Fruit fly (Drosophila melanogaster) S2 (cell line): ENCODE data around the gene CG7512.
A peak's percentile ranks its signal among the peaks of the same experiment; 100 is the strongest.

Experiments used
- CG8478 ChIP-seq: fragments of >200 bp; optimal IDR thresholded peaks from 2 replicates; lab custom pipeline; 2018
- CTCF ChIP-seq, 2 experiments: fragments of >200 bp; optimal IDR thresholded peaks; 2 replicates each; lab custom pipeline; 2018

Gene CG7512

DNA sequence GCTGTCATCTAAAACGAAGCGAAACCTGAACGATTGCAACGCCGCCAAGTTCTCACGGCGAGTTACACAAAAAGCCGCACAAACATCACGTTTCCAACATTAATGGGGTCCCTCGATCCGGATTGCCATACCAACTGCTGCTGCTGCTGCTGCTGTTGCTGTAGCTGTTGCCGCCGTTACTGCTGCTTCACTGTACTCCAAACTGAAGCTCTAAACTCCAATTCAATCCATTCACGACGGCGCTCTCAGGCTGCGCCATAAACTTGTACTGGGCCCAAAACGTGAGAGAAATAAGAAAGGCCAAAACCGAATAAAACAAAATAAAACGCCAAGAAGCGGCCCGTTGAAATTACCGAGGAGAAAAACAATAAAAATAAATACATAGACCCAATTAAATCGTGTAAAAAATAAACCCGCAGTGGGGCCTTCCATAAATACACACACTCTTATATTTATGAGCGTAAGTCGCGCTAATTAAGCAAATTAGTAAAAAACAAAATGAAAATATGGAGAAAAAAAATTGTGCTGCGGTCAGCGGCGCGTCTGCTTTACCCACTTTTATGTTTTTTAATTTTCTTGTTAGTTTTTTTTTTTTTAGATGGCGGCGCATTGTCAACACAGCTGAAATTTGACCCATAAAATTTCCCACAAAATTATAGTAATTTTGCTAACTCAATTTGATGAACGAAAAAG lies 33.9 kb downstream of the CG7512 start:
- TF ChIP-seq CTCF (optimal IDR thresholded peaks at IDR 0.05; lab: Kevin White, UChicago) = no peak
- no peak for TF ChIP-seq CG8478 (lab: Kevin White, UChicago)

DNA sequence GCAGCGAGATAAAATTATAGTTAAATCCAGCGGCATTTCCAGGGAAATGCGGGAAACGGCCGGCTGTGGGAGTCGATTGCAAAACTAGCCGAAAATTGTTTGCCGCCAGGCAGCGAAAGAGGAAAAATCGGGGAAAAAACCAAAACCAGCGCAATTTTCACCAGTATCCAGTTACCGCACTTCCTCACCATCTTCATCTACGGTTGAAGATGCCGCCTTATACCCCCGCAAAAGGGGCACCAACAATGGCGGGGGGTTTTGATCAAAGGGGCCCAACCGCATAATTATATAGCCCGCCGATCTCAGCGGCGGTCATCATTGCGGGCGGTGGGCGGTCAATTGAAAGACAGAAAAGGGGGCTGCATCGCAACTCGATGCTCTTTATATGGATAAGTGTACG lies 34.5 kb downstream of the CG7512 start:
- no peak for TF ChIP-seq CTCF (optimal IDR thresholded peaks at IDR 0.05; lab: Kevin White, UChicago)
- no peak for TF ChIP-seq CG8478 (lab: Kevin White, UChicago)

DNA sequence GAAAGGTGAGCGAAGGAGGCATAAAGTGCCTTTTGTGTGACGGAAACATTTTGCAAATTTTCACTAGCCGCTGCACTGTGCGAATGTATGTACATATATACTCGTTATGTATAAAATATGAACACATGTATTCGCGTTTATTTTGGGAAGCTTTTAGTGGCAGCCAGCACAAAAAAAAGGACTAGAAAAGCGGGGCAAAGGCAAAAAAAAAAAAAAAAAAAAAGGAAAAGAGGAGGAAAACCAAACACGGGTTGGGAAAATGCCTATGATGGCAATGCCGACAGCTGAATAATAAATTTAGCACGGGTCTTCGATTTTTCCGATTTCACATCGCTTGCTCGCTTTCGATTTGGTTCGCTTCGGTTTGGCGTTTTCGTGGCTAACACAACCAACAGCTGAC lies 35.9 kb downstream of the CG7512 start:
- no peak for TF ChIP-seq CG8478 (lab: Kevin White, UChicago)
- no peak for TF ChIP-seq CTCF (optimal IDR thresholded peaks at IDR 0.05; lab: Kevin White, UChicago)

DNA sequence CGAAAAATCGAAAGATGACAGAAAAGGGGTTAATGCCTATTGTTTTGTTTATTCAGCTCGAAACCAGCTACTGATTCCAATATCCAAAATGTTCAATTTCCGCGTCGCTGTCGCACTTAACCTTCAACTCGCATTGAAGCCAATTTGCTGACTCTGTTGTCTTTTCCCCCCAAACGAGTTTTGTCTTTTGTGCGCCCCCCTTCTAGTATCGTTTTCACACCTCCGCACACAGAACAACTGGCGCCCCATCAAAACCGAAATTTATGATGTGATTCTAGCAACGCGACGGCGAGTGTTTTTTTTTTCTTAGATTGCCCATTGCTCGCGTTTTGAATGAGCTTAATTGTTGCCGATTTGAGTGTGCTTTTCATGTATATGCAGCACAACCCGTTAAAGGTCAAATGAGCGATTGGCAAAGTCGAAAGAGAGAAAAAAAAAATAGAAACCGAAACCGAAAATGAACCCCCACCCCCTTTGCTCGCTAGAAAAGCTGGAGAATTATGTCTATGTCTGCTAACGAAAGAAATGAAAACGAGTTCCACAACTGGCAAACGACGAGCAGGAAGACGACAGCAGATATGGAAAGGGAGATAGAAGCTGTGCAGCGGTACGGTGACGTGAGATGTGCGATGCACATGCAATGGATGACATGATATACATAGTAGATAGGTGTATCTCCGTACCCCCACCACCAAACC lies 37.0 kb downstream of the CG7512 start:
- TF ChIP-seq CTCF (optimal IDR thresholded peaks at IDR 0.05; lab: Kevin White, UChicago) = no peak
- TF ChIP-seq CG8478 (lab: Kevin White, UChicago) = no peak

DNA sequence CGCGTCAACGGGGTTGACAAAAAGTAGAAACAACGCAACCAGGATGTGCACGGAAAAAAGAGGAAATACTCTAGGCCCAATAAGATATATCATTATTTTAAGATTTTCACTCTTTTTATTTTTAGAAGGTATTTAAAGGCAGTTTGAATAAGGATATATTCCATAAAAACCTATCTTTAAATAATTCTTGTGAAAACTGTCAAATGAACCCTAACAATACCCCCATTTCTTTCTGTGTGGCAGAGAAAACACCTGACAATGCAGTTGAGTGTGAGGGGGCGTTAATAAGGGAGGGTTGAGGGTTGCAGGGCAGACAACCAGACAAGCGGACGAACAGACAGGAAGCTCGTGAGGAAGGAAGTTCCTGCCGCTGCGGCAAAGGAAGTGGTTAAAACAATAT lies 38.4 kb downstream of the CG7512 start:
- TF ChIP-seq CG8478 (lab: Kevin White, UChicago) (no peak), CTCF (optimal IDR thresholded peaks at IDR 0.05; lab: Kevin White, UChicago) (no peak)

DNA sequence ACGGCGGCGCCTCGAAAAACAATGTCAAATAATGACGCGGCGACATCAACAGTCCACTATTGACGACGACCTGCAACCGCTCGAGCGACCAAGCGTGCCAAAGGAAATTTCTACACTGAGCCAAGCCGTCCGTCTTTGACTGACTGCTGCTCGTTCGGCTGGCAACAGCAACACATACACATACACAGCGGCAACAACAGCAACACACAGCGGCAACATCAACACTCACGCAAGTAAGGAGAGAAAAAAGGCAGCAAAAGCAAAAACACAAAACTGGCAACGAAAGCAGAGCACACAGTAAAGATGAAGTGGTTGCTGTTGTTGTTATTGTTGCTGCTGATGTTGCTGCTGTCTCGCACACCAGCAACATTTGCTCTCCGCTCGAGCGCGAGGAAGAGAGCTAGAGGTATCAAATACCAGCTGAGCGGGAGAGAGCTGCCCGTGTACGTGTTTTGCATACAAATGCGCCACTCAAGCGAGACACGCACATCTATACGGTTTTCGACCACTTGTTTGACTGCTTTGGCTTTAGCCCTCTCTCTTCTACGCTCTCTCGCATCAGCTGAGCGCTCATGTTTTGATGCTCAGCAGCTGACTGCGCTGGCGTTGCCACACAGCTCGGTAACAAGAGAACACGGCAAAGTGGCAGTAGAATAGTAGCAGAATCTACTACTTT lies 39.6 kb downstream of the CG7512 start:
- TF ChIP-seq CTCF (optimal IDR thresholded peaks at IDR 0.05; lab: Kevin White, UChicago) = no peak
- TF ChIP-seq CG8478 (lab: Kevin White, UChicago) = no peak

DNA sequence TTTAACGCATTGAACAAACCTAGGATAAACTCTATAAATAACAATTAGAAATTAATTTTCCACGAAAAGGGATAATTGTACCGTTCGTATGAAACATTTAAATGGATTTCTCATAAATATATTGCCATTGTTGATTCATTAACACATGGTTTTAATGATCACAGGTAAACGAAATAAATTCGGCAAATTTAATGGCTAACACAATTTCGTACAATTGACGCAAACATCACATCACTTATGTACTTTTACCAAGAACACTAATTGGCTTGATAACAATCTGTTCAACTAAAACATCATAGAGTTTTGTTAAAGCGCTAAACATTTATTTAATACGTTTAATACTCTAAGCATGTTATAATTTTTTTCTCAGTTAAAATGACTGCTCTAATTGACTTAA lies 40.2 kb downstream of the CG7512 start:
- TF ChIP-seq CTCF (optimal IDR thresholded peaks at IDR 0.05; lab: Kevin White, UChicago) (no peak), CG8478 (lab: Kevin White, UChicago) (no peak)

DNA sequence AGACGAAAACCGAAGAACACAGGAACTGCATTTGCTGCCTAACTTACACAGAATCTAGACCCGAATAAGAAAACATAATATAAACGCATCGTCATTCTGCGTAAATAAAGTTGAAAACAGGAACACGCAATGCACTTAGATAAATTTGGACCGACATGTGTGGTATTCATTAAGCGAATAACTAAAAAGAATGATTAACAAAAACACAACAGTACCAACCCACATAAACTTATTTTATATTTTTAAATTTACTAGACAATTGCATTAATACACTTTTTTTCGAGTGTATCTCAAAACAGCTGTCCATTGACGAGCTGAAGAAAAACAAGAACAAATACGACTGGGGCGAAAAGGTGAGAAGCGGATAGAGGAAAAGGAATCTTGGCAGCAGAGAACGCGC lies 40.8 kb downstream of the CG7512 start:
- TF ChIP-seq CG8478 (lab: Kevin White, UChicago) (no peak), CTCF (optimal IDR thresholded peaks at IDR 0.05; lab: Kevin White, UChicago) (no peak)

DNA sequence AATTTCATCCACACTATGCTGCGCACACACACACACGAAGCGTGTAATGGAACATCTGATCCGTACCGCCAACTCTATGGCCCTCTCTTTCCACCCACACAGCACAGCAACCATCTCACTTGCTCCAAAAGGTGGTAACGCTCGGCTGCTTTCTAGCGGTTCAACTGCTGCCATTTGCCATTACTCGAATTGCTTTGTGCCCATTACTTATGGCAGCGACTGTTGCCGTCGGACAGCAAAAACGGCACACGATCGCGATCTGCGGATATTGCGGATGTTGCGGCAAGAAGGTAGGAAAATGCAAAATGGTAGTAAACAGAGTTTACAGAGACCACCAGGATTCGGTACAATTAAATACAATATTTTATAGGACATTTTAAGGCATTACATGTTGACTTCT lies 41.3 kb downstream of the CG7512 start:
- TF ChIP-seq CTCF (optimal IDR thresholded peaks at IDR 0.05; lab: Kevin White, UChicago) (peak in 1 of 2 experiments; percentile 15), CG8478 (lab: Kevin White, UChicago) (no peak)

DNA sequence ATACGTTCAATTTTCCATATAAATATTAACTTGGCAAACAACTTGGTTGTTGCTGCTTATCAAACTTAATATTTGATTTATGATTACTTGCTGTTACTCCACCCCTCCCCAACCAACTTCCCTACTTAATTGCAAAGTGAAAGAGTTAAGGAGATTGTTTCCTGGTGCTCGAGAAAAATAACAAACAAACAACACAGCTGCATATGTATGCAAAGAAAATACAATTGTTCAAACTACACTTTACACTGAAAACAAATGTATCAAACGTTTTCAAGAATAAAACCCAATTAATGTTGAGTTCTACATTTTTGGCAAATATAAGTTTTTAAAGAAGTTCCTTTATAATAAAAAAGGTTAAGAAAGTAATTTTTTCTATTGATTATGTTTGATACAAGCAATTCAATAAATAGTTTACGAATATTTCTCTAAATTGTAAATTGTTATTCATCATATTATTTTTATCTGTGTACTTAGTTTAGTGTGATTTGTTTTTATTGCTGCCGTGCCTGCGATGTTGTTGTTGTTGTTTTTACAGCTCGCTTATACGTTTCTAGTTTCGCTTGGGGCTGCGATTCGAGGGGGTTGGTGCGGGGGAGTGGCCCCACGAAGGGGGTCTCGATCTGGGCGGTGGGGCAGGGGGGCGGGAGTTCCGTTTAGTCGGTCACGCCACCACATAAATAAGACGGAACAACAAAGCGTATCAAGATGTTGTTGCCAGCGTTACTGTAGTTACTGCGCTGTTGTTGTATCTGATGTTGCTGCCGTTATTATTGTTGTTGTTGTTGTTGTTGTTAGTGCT lies 42.4 kb downstream of the CG7512 start:
- TF ChIP-seq CTCF (optimal IDR thresholded peaks at IDR 0.05; lab: Kevin White, UChicago) (no peak), CG8478 (lab: Kevin White, UChicago) (no peak)

DNA sequence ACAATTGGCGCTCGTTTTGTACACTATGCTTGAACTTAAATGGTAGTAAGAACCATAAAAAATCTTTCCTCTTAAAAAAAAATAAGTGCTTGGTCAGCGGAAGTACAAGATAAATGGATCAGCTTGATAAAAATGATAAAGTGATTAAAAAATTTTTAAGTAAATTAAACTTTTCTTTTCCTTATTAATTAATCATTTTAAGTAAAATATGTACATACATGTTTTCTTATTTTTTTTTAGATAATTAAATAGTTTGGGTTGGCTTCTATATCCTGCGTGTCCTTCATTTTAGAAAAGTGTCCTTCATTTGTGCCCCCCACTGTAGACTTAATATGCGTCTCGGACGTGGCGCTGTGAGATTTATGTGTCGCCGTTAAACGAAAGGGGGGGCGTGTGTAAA lies 43.1 kb downstream of the CG7512 start:
- TF ChIP-seq CTCF (optimal IDR thresholded peaks at IDR 0.05; lab: Kevin White, UChicago) = no peak
- no peak for TF ChIP-seq CG8478 (lab: Kevin White, UChicago)

DNA sequence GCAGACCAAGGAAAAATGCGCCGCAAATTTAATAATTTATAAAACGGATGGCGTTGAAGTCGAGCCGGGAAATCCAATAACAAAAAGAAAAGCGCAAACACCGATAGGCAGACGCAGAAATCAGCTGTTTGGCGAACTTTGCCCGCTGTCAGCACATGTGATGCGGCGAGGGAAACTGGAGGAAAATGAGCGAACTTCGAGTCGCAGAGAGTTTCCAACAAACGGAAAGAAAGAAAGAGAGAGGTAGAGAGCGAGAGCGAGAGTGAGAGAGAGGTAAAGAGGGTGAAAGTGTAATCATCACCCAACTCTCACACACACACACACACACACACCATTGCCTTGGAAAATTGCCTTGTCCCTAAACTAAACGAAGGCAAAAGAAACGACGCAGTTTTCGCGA lies 43.7 kb downstream of the CG7512 start:
- TF ChIP-seq CG8478 (lab: Kevin White, UChicago) (no peak), CTCF (optimal IDR thresholded peaks at IDR 0.05; lab: Kevin White, UChicago) (no peak)

DNA sequence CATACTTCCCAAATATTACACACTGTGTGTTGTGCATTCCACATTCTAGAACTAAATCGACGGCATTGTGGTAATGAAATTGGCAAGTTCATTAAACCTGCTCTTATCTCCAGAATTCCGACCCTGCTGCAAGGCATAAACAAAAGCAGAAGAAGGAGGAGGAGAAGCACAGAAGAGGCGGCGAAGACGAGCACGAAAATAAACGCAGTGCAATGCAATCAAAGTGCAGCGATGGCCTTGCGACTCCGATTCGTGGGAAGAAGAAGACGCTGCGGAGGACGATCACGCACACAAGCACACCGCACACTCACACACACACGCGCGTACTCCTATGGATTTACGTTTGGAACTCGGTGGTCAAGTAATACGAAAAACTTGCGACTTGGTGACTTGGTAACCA lies 47.4 kb downstream of the CG7512 start:
- TF ChIP-seq CTCF (optimal IDR thresholded peaks at IDR 0.05; lab: Kevin White, UChicago) (no peak), CG8478 (lab: Kevin White, UChicago) (no peak)

DNA sequence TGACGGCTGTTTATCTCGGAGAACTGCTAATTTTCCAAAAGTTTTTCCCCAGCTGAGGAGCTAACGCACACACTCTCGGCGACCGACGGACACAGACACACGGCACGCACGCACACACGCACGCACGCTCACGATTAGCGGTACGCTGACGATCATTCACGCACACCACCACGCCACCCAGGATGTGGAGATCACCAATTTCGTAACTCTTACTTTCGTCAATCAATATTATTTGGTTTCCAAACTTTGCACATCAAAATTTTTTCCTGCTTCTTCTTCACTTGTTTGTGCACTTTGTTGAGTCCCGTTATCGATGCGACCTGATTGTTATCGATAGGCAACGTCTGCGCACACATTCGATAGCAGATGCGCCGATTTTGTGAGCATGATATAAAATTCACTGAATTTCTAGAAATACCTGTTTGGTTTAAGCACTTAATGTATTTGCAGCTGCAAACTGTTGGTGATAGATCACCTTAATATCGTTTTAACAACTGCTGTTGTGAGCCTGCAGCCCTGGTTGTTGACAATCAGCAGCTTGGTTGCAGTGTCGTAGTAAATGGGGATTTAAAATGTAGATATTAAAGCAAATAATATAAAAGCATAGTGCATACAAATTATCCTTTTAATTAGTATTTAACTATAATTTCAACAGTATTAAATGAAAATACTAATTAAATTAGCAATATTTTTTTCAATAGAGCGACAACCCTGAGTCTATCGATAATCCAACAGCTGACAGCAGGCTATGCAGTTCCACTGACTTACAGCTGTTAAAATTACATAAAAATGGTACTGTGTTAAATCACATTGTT lies 48.6 kb downstream of the CG7512 start, which contains the start of the genes CG7394 and Mob2:
CG7394 (plus strand) TSS at position 51 of the 815 bp plus-strand sequence.
Mob2 (minus strand) TSS at position 288 of the 815 bp plus-strand sequence.
- TF ChIP-seq CTCF (optimal IDR thresholded peaks at IDR 0.05; lab: Kevin White, UChicago) (peak in 1 of 2 experiments; percentile 36), CG8478 (lab: Kevin White, UChicago) (no peak)
